Fruit fly (Drosophila melanogaster): ENCODE results near the gene escl.

Gene escl

dm6 chr2L:12004211-12004979 lies 13.7 kb downstream of the escl start (continued):
- TF ChIP-seq CG15696 (tag; optimal IDR thresholded peaks at IDR 0.05) = peak; percentile 77
- TF ChIP-seq br (optimal IDR thresholded peaks at IDR 0.05) = no peak
- no peak for TF ChIP-seq HLH4C (GFP tag; IDR thresholded peaks at IDR 0.05; ENCODE audit: partially characterized antibody)
- TF ChIP-seq Lim3 (GFP tag; IDR thresholded peaks at IDR 0.05) = no peak
- TF ChIP-seq CG6854 (GFP tag; optimal IDR thresholded peaks at IDR 0.05) = peak; percentile 77
- no peak for TF ChIP-seq Dfd (GFP tag; optimal IDR thresholded peaks at IDR 0.05)
- TF ChIP-seq bab2 (GFP tag; optimal IDR thresholded peaks at IDR 0.05) = peak; percentile 56
- TF ChIP-seq h (optimal IDR thresholded peaks at IDR 0.05) = no peak
- peak; percentile 25 for TF ChIP-seq maf-S (GFP tag; optimal IDR thresholded peaks at IDR 0.05)
- no peak for TF ChIP-seq CG15479 (GFP tag; optimal IDR thresholded peaks at IDR 0.05)
- no peak for TF ChIP-seq sc (optimal IDR thresholded peaks at IDR 0.05)
- peak; percentile 85 for TF ChIP-seq sc (GFP tag; optimal IDR thresholded peaks at IDR 0.05)
- TF ChIP-seq CG16815 (GFP tag; optimal IDR thresholded peaks at IDR 0.05) = no peak
- peak; percentile 75 for TF ChIP-seq Hey (tag; optimal IDR thresholded peaks at IDR 0.05)
- TF ChIP-seq CG7786 (GFP tag; optimal IDR thresholded peaks at IDR 0.05) = no peak
- TF ChIP-seq CG9727 (GFP tag; optimal IDR thresholded peaks at IDR 0.05) = peak; percentile 70
- TF ChIP-seq CG9215 (GFP tag; IDR thresholded peaks at IDR 0.05) = no peak
- no peak for TF ChIP-seq Fer2 (tag; optimal IDR thresholded peaks at IDR 0.05)
- no peak for TF ChIP-seq hb (GFP tag; IDR thresholded peaks at IDR 0.05; ENCODE audit: partially characterized antibody)
- peak; percentile 69 for TF ChIP-seq CG5180 (GFP tag; optimal IDR thresholded peaks at IDR 0.05)
- peak; percentile 52 for TF ChIP-seq CG10274 (GFP tag; optimal IDR thresholded peaks at IDR 0.05)
- TF ChIP-seq Mes4 (GFP tag; optimal IDR thresholded peaks at IDR 0.05) = peak; percentile 63
- TF ChIP-seq fd102C (GFP tag; optimal IDR thresholded peaks at IDR 0.05) = peak; percentile 88
- TF ChIP-seq prd (optimal IDR thresholded peaks at IDR 0.05) = no peak
- no peak for TF ChIP-seq prd (GFP tag; IDR thresholded peaks at IDR 0.05)
- peak; percentile 74 for TF ChIP-seq caup (GFP tag; optimal IDR thresholded peaks at IDR 0.05; ENCODE audit: severe bottlenecking)
- peak; percentile 9 for TF ChIP-seq psq (GFP tag; optimal IDR thresholded peaks at IDR 0.05)
- peak; percentile 97 for TF ChIP-seq ftz-f1 (GFP tag; optimal IDR thresholded peaks at IDR 0.05)
- TF ChIP-seq CG18262 (tag; optimal IDR thresholded peaks at IDR 0.05) = peak; percentile 63
- peak; percentile 49 for TF ChIP-seq CG33213 (GFP tag; optimal IDR thresholded peaks at IDR 0.05)
- no peak for TF ChIP-seq Doc2 (GFP tag; IDR thresholded peaks at IDR 0.05)

- no peak for TF ChIP-seq Sry-δ (GFP tag; optimal IDR thresholded peaks at IDR 0.05)
- peak; percentile 73 for TF ChIP-seq Blimp-1 (GFP tag; optimal IDR thresholded peaks at IDR 0.05)
- no peak for TF ChIP-seq Dip2 (GFP tag; IDR thresholded peaks at IDR 0.05)
- TF ChIP-seq Jarid2 (GFP tag; optimal IDR thresholded peaks at IDR 0.05) = no peak
- TF ChIP-seq row (GFP tag; IDR thresholded peaks at IDR 0.05) = no peak
- no peak for TF ChIP-seq Drgx (GFP tag; IDR thresholded peaks at IDR 0.05)
- no peak for TF ChIP-seq CG8388 (GFP tag; optimal IDR thresholded peaks at IDR 0.05)
- no peak for TF ChIP-seq CG15696 (tag; optimal IDR thresholded peaks at IDR 0.05)
- TF ChIP-seq ranshi (GFP tag; IDR thresholded peaks at IDR 0.05) = no peak
- TF ChIP-seq CG1647 (GFP tag; optimal IDR thresholded peaks at IDR 0.05) = no peak
- TF ChIP-seq Mad (GFP tag; optimal IDR thresholded peaks at IDR 0.05) = no peak
- no peak for TF ChIP-seq CG3407 (GFP tag; optimal IDR thresholded peaks at IDR 0.05)
- TF ChIP-seq chn (GFP tag; optimal IDR thresholded peaks at IDR 0.05) = no peak
- no peak for TF ChIP-seq gsb (GFP tag; IDR thresholded peaks at IDR 0.05)
- no peak for TF ChIP-seq Oli (tag; optimal IDR thresholded peaks at IDR 0.05)
- TF ChIP-seq run (tag; optimal IDR thresholded peaks at IDR 0.05) = peak; percentile 97
- TF ChIP-seq CG13894 (tag; optimal IDR thresholded peaks at IDR 0.05) = peak; percentile 86
- TF ChIP-seq HmgZ (tag; optimal IDR thresholded peaks at IDR 0.05) = peak; percentile 51
- no peak for TF ChIP-seq H15 (GFP tag; IDR thresholded peaks at IDR 0.05)
- no peak for TF ChIP-seq CG4730 (GFP tag; IDR thresholded peaks at IDR 0.05)
These were observed 15.0 kb downstream of the escl start for dm6 chr2L:12005436-12006396.

All from whole organism, embryonic.